Worm (Caenorhabditis elegans) whole organism, young adult: ENCODE results near the gene ttr-17.
A peak's percentile ranks its signal among the peaks of the same experiment; 100 is the strongest.

Source experiments
- B0035.1 ChIP-seq: sonication (generic microtip); optimal IDR thresholded peaks from 2 replicates; lab custom pipeline; 2016; ENCODE audit warnings: missing genetic modification characterization, mild to moderate bottlenecking, missing compliant biosample characterization, missing genotype, missing genetic modification reagents
- B0261.1 ChIP-seq: sonication (generic microtip); optimal IDR thresholded peaks from 2 replicates; lab custom pipeline; 2016; ENCODE audit warnings: mild to moderate bottlenecking, missing genetic modification characterization, moderate library complexity, missing compliant biosample characterization
- F10E7.11 ChIP-seq: sonication (generic microtip); optimal IDR thresholded peaks from 2 replicates; lab custom pipeline; 2017; ENCODE audit warnings: mild to moderate bottlenecking, missing genetic modification characterization, moderate library complexity, missing compliant biosample characterization
- F22D6.2 ChIP-seq: sonication (generic microtip); optimal IDR thresholded peaks from 2 replicates; lab custom pipeline; 2016; ENCODE audit warnings: mild to moderate bottlenecking, missing genetic modification characterization, missing compliant biosample characterization
- F37B4.10 ChIP-seq: fragments of 200-800 bp; sonication (Bioruptor generic); IDR thresholded peaks from 2 replicates; pipeline ENCODE4 v1.3.6; 2022; ENCODE audit warnings: missing genetic modification characterization, missing compliant biosample characterization
- F39B2.1 ChIP-seq: fragments of 200-800 bp; sonication (Bioruptor generic); IDR thresholded peaks from 2 replicates; pipeline ENCODE4 v1.3.6; 2022; ENCODE audit warnings: missing genetic modification reagents, missing genetic modification characterization, missing compliant biosample characterization
- F52B5.7 ChIP-seq: sonication (generic microtip); optimal IDR thresholded peaks from 2 replicates; lab custom pipeline; 2016; ENCODE audit warnings: mild to moderate bottlenecking, missing genetic modification characterization, missing compliant biosample characterization
- F57A8.1 ChIP-seq: fragments of 200-800 bp; sonication (Bioruptor generic); optimal IDR thresholded peaks from 2 replicates; lab custom pipeline; 2018; ENCODE audit warnings: mild to moderate bottlenecking, missing genetic modification characterization, moderate library complexity, missing compliant biosample characterization
- K12H6.12 ChIP-seq: fragments of 200-800 bp; sonication (Bioruptor generic); optimal IDR thresholded peaks from 2 replicates; lab custom pipeline; 2018; ENCODE audit warnings: mild to moderate bottlenecking, missing genetic modification characterization, missing compliant biosample characterization
- T07F8.4 ChIP-seq: sonication (generic microtip); optimal IDR thresholded peaks from 2 replicates; lab custom pipeline; 2016; ENCODE audit warnings: mild to moderate bottlenecking, missing genetic modification characterization, moderate library complexity, missing compliant biosample characterization
- Y53G8AR.9 ChIP-seq: fragments of 200-800 bp; sonication (Bioruptor generic); conservative IDR thresholded peaks from 2 replicates; pipeline ENCODE4 v1.3.6; 2022; ENCODE audit warnings: missing genetic modification reagents, missing genetic modification characterization, missing compliant biosample characterization
- akir-1 ChIP-seq: fragments of 200-800 bp; sonication (Bioruptor generic); optimal IDR thresholded peaks from 2 replicates; lab custom pipeline; 2018; ENCODE audit warnings: mild to moderate bottlenecking, missing genetic modification characterization, moderate library complexity, missing compliant biosample characterization
- athp-1 ChIP-seq: sonication (generic microtip); optimal IDR thresholded peaks from 2 replicates; lab custom pipeline; 2017; ENCODE audit warnings: mild to moderate bottlenecking, missing genetic modification characterization, missing compliant biosample characterization
- bed-2 ChIP-seq: fragments of 200-800 bp; sonication (Bioruptor generic); IDR thresholded peaks from 2 replicates; pipeline ENCODE4 v1.3.6; 2022; ENCODE audit warnings: missing genetic modification reagents, missing genetic modification characterization, missing compliant biosample characterization
- cebp-2 ChIP-seq: fragments of 200-800 bp; sonication (Bioruptor generic); IDR thresholded peaks from 2 replicates; pipeline ENCODE4 v1.3.6; 2022; ENCODE audit warnings: missing genetic modification characterization, missing compliant biosample characterization
- ceh-40 ChIP-seq: fragments of 200-800 bp; sonication (Bioruptor generic); IDR thresholded peaks from 2 replicates; pipeline ENCODE4 v1.3.6; 2022; ENCODE audit warnings: missing genetic modification characterization, missing compliant biosample characterization
- ceh-58 ChIP-seq: fragments of 200-800 bp; sonication (Bioruptor generic); IDR thresholded peaks from 2 replicates; pipeline ENCODE4 v1.3.6; 2022; ENCODE audit warnings: missing genetic modification characterization, missing compliant biosample characterization
- chd-7 ChIP-seq: sonication (generic microtip); optimal IDR thresholded peaks from 2 replicates; lab custom pipeline; 2016; ENCODE audit warnings: mild to moderate bottlenecking, missing genetic modification characterization, moderate library complexity, missing compliant biosample characterization
- dox-1 ChIP-seq: fragments of 200-800 bp; sonication (Bioruptor generic); IDR thresholded peaks from 2 replicates; pipeline ENCODE4 v1.3.6; 2022; ENCODE audit warnings: missing genetic modification reagents, missing genetic modification characterization, missing compliant biosample characterization
- fkh-3 ChIP-seq: sonication (generic microtip); optimal IDR thresholded peaks from 2 replicates; lab custom pipeline; 2016; ENCODE audit warnings: mild to moderate bottlenecking, missing genetic modification characterization, missing compliant biosample characterization
- gei-17 ChIP-seq: fragments of 200-800 bp; sonication (Bioruptor generic); optimal IDR thresholded peaks from 2 replicates; lab custom pipeline; 2018; ENCODE audit warnings: mild to moderate bottlenecking, missing genetic modification characterization, missing compliant biosample characterization
- him-1 ChIP-seq: sonication (generic microtip); optimal IDR thresholded peaks from 2 replicates; lab custom pipeline; 2016; ENCODE audit warnings: missing genotype, missing genetic modification reagents, missing genetic modification characterization, missing compliant biosample characterization
- hlh-12 ChIP-seq: sonication (generic microtip); optimal IDR thresholded peaks from 2 replicates; lab custom pipeline; 2016; ENCODE audit warnings: missing genetic modification characterization, missing compliant biosample characterization
- hsf-1 ChIP-seq: fragments of 200-800 bp; sonication (Bioruptor generic); IDR thresholded peaks from 2 replicates; pipeline ENCODE4 v1.3.6; 2022; ENCODE audit warnings: missing genetic modification reagents, missing genetic modification characterization, missing compliant biosample characterization
- lag-1 ChIP-seq: fragments of 200-800 bp; sonication (Bioruptor generic); IDR thresholded peaks from 2 replicates; pipeline ENCODE4 v1.3.6; 2022; ENCODE audit warnings: missing genetic modification reagents, missing genetic modification characterization, missing compliant biosample characterization
- let-607 ChIP-seq, 2 experiments: fragments of 200-800 bp in 1 of 2; sonication (Bioruptor generic) in 1 of 2; sonication (generic microtip) in 1 of 2; optimal IDR thresholded peaks; 2 replicates each; lab custom pipeline; 2016 to 2018; ENCODE audit warnings: mild to moderate bottlenecking in 2 of 2, missing compliant biosample characterization in 2 of 2, missing genetic modification characterization in 2 of 2, moderate library complexity in 2 of 2, missing genotype in 1 of 2
- lin-26 ChIP-seq: fragments of 200-800 bp; sonication (Bioruptor generic); IDR thresholded peaks from 2 replicates; pipeline ENCODE4 v1.3.6; 2022; ENCODE audit warnings: missing genetic modification reagents, missing genetic modification characterization, missing compliant biosample characterization
- lin-54 ChIP-seq: fragments of 200-800 bp; sonication (Bioruptor generic); optimal IDR thresholded peaks from 2 replicates; lab custom pipeline; 2018; ENCODE audit warnings: mild to moderate bottlenecking, missing genetic modification characterization, missing compliant biosample characterization
- lsl-1 ChIP-seq: fragments of 200-800 bp; sonication (Bioruptor generic); optimal IDR thresholded peaks from 2 replicates; lab custom pipeline; 2018; ENCODE audit warnings: mild to moderate bottlenecking, missing genetic modification characterization, moderate library complexity, missing compliant biosample characterization
- madf-10 ChIP-seq: sonication (generic microtip); optimal IDR thresholded peaks from 2 replicates; lab custom pipeline; 2016; ENCODE audit warnings: mild to moderate bottlenecking, missing genetic modification characterization, missing compliant biosample characterization
- madf-3 ChIP-seq: fragments of 200-800 bp; sonication (Bioruptor generic); IDR thresholded peaks from 2 replicates; pipeline ENCODE4 v1.3.6; 2022; ENCODE audit warnings: missing genetic modification reagents, missing genetic modification characterization, missing compliant biosample characterization
- madf-8 ChIP-seq: fragments of 200-800 bp; sonication (Bioruptor generic); conservative IDR thresholded peaks from 2 replicates; pipeline ENCODE4 v1.3.6; 2022; ENCODE audit warnings: missing genetic modification reagents, missing genetic modification characterization, missing compliant biosample characterization
- mel-28 ChIP-seq: sonication (generic microtip); optimal IDR thresholded peaks from 2 replicates; lab custom pipeline; 2016; ENCODE audit warnings: borderline replicate concordance, mild to moderate bottlenecking, missing genetic modification characterization, missing compliant biosample characterization
- mxl-1 ChIP-seq: sonication (generic microtip); optimal IDR thresholded peaks from 2 replicates; lab custom pipeline; 2016; ENCODE audit warnings: missing genetic modification characterization, missing compliant biosample characterization
- nfyb-1 ChIP-seq: fragments of 200-800 bp; sonication (Bioruptor generic); IDR thresholded peaks from 2 replicates; pipeline ENCODE4 v1.3.6; 2022; ENCODE audit warnings: missing genetic modification reagents, missing genetic modification characterization, missing compliant biosample characterization
- nhr-120 ChIP-seq: fragments of 200-800 bp; sonication (Bioruptor generic); IDR thresholded peaks from 2 replicates; pipeline ENCODE4 v1.3.6; 2022; ENCODE audit warnings: missing genetic modification characterization, missing compliant biosample characterization
- nhr-179 ChIP-seq: sonication (generic microtip); optimal IDR thresholded peaks from 2 replicates; lab custom pipeline; 2016; ENCODE audit warnings: mild to moderate bottlenecking, missing genetic modification characterization, missing compliant biosample characterization
- nhr-27 ChIP-seq: fragments of 200-800 bp; sonication (Bioruptor generic); optimal IDR thresholded peaks from 2 replicates; lab custom pipeline; 2018; ENCODE audit warnings: mild to moderate bottlenecking, missing genetic modification characterization, moderate library complexity, missing compliant biosample characterization
- snpc-4 ChIP-seq, 5 experiments: fragments of 150-350 bp in 1 of 5; sonication (generic microtip) in 4 of 5; optimal IDR thresholded peaks; 2 replicates each; lab custom pipeline; 2014 to 2018; ENCODE audit warnings: missing genetic modification characterization in 5 of 5, missing biosample characterization in 3 of 5, antibody characterized with exemption in 2 of 5, mild to moderate bottlenecking in 2 of 5, missing compliant biosample characterization in 2 of 5, missing genotype in 2 of 5, moderate library complexity in 2 of 5, missing genetic modification reagents in 1 of 5
- somi-1 ChIP-seq: fragments of 200-800 bp; sonication (Bioruptor generic); optimal IDR thresholded peaks from 2 replicates; lab custom pipeline; 2018; ENCODE audit warnings: mild to moderate bottlenecking, missing genetic modification characterization, missing compliant biosample characterization
- tbp1 ChIP-seq: fragments of 200-800 bp; sonication (Bioruptor generic); optimal IDR thresholded peaks from 2 replicates; lab custom pipeline; 2018; ENCODE audit warnings: mild to moderate bottlenecking, missing genetic modification characterization, missing compliant biosample characterization
- tlf-1 ChIP-seq: fragments of 200-800 bp; sonication (Bioruptor generic); optimal IDR thresholded peaks from 2 replicates; lab custom pipeline; 2018; ENCODE audit warnings: mild to moderate bottlenecking, missing genetic modification characterization, missing compliant biosample characterization
- unc-130 ChIP-seq: sonication (generic microtip); optimal IDR thresholded peaks from 2 replicates; lab custom pipeline; 2016; ENCODE audit warnings: missing genetic modification reagents, missing genetic modification characterization, missing compliant biosample characterization
- unc-62 ChIP-seq: fragments of 150-350 bp; optimal IDR thresholded peaks from 2 replicates; lab custom pipeline; 2014; ENCODE audit warnings: missing biosample characterization, missing genetic modification reagents, missing genetic modification characterization
- xnd-1 ChIP-seq: sonication (generic microtip); optimal IDR thresholded peaks from 2 replicates; lab custom pipeline; 2016; ENCODE audit warnings: missing genotype, missing genetic modification reagents, missing genetic modification characterization, missing compliant biosample characterization
- ztf-22 ChIP-seq: fragments of 200-800 bp; sonication (Bioruptor generic); optimal IDR thresholded peaks from 2 replicates; lab custom pipeline; 2018; ENCODE audit warnings: mild to moderate bottlenecking, missing genetic modification characterization, moderate library complexity, missing compliant biosample characterization
- ztf-28 ChIP-seq: fragments of 200-800 bp; sonication (Bioruptor generic); IDR thresholded peaks from 2 replicates; pipeline ENCODE4 v1.3.6; 2022; ENCODE audit warnings: missing genetic modification reagents, missing genetic modification characterization, missing compliant biosample characterization
- ztf-3 ChIP-seq: fragments of 200-800 bp; sonication (Bioruptor generic); optimal IDR thresholded peaks from 2 replicates; lab custom pipeline; 2018; ENCODE audit warnings: mild to moderate bottlenecking, missing genetic modification characterization, missing compliant biosample characterization

ttr-17 gene

ce11 chrIV:11025941-11026340, 40.9 kb downstream of the ttr-17 start (continued):
- TF ChIP-seq Y53G8AR.9, result no peak; the same call in none of the 2 replicates
- TF ChIP-seq lsl-1 (GFP tag; lab: Kevin White, UChicago), result peak; percentile 68
- peak; percentile 98 for TF ChIP-seq F37B4.10 (GFP tag; lab: Robert Waterston, UW)
- TF ChIP-seq bed-2, result peak; percentile 72; the same call in 1 of the 2 replicates
- TF ChIP-seq snpc-4 (GFP tag; optimal IDR thresholded peaks at IDR 0.05; lab: Kevin White, UChicago), result peak; percentile 68
- peak in 3 of 4 experiments; percentile 63 to 76 (median 74) for TF ChIP-seq snpc-4 (tag; optimal IDR thresholded peaks at IDR 0.05; lab: Kevin White, UChicago)
- peak; percentile 81 for TF ChIP-seq hlh-12 (tag; lab: Kevin White, UChicago)
- peak; percentile 89 for TF ChIP-seq B0261.1
- no peak for TF ChIP-seq unc-62
- peak in 1 of 2 experiments; percentile 55 for TF ChIP-seq let-607 (tag; optimal IDR thresholded peaks at IDR 0.05; lab: Kevin White, UChicago)
- peak; percentile 73 for TF ChIP-seq madf-10 (tag; lab: Kevin White, UChicago)
- TF ChIP-seq hsf-1 (GFP tag; lab: Robert Waterston, UW), result peak; percentile 80; the same call in 1 of the 2 replicates
- TF ChIP-seq madf-3, result peak; percentile 87
- TF ChIP-seq ztf-22, result peak; percentile 68
- peak; percentile 87 for TF ChIP-seq nfyb-1 (GFP tag; lab: Robert Waterston, UW)
- TF ChIP-seq gei-17 (GFP tag; lab: Kevin White, UChicago), result peak; percentile 29
- peak; percentile 84 for TF ChIP-seq nhr-27 (tag; lab: Kevin White, UChicago)
- peak; percentile 95 for TF ChIP-seq mxl-1
- TF ChIP-seq ceh-58 (GFP tag; lab: Robert Waterston, UW), result peak; percentile 96; the same call in 1 of the 2 replicates
- TF ChIP-seq nhr-179 (tag; lab: Kevin White, UChicago), result peak; percentile 51
- peak; percentile 99 for TF ChIP-seq lin-26
- TF ChIP-seq tlf-1 (GFP tag; lab: Kevin White, UChicago), result peak; percentile 70
- TF ChIP-seq chd-7 (tag; lab: Kevin White, UChicago), result peak; percentile 96
- peak; percentile 77 for TF ChIP-seq lin-54 (GFP tag; lab: Kevin White, UChicago)
- peak; percentile 55; the same call in 1 of the 2 replicates for TF ChIP-seq madf-8 (GFP tag; lab: Robert Waterston, UW)
- peak; percentile 98 for TF ChIP-seq F52B5.7 (tag; lab: Kevin White, UChicago)
- peak; percentile 34 for TF ChIP-seq K12H6.12 (tag; lab: Kevin White, UChicago)
- peak; percentile 76 for TF ChIP-seq somi-1
- peak; percentile 93 for TF ChIP-seq athp-1
- TF ChIP-seq mel-28 (tag; lab: Kevin White, UChicago), result peak; percentile 71
- TF ChIP-seq tbp1 (GFP tag; lab: Kevin White, UChicago), result peak; percentile 98
- peak; percentile 88 for TF ChIP-seq T07F8.4
- peak; percentile 93 for TF ChIP-seq dox-1 (GFP tag; lab: Robert Waterston, UW)
- peak; percentile 84 for TF ChIP-seq B0035.1 (tag; lab: Kevin White, UChicago)
- peak; percentile 84 for TF ChIP-seq unc-130 (GFP tag; lab: Kevin White, UChicago)
- peak; percentile 60 for TF ChIP-seq akir-1 (GFP tag; lab: Kevin White, UChicago)
- peak; percentile 29 for TF ChIP-seq ztf-3 (GFP tag; lab: Kevin White, UChicago)
- TF ChIP-seq lag-1 (GFP tag; lab: Robert Waterston, UW), result no peak
- TF ChIP-seq ztf-28, result peak; percentile 82; the same call in 1 of the 2 replicates
- peak; percentile 82 for TF ChIP-seq F10E7.11 (tag; lab: Kevin White, UChicago)
- no peak for TF ChIP-seq F39B2.1 (GFP tag; lab: Robert Waterston, UW)
- TF ChIP-seq F22D6.2, result peak; percentile 13
- peak; percentile 95 for TF ChIP-seq F57A8.1 (GFP tag; lab: Kevin White, UChicago)
- no peak for TF ChIP-seq nhr-120 (GFP tag; lab: Robert Waterston, UW)
- TF ChIP-seq fkh-3 (tag; lab: Kevin White, UChicago), result peak; percentile 96
- TF ChIP-seq ceh-40 (GFP tag; lab: Robert Waterston, UW), result peak; percentile 92; the same call in 1 of the 2 replicates
- peak; percentile 82 for TF ChIP-seq him-1 (tag; lab: Kevin White, UChicago)
- TF ChIP-seq cebp-2 (GFP tag; lab: Robert Waterston, UW), result peak; percentile 64; the same call in 1 of the 2 replicates
- TF ChIP-seq xnd-1 (tag; lab: Kevin White, UChicago), result peak; percentile 54
